Fruit fly (Drosophila melanogaster) whole organism, prepupa: Measurements from ENCODE around the gene CG13837.

Experiments used
- Blimp-1 ChIP-seq: fragments of 200-800 bp; sonication (Bioruptor generic); optimal IDR thresholded peaks from 3 replicates; lab custom pipeline; 2017; ENCODE audit warnings: missing biosample characterization, missing genetic modification characterization, mild to moderate bottlenecking, moderate library complexity, missing genetic modification reagents
- CG10631 ChIP-seq: fragments of 200-800 bp; sonication (Bioruptor generic); optimal IDR thresholded peaks from 2 replicates; lab custom pipeline; 2016; ENCODE audit warnings: missing biosample characterization, missing genetic modification characterization
- CG10669 ChIP-seq: fragments of 200-800 bp; sonication (Bioruptor generic); optimal IDR thresholded peaks from 3 replicates; lab custom pipeline; 2018; ENCODE audit warnings: missing biosample characterization, mild to moderate bottlenecking, missing genetic modification characterization, moderate library complexity
- CG11294 ChIP-seq: fragments of 200-800 bp; sonication (Bioruptor generic); IDR thresholded peaks from 2 replicates; pipeline ENCODE4 v1.3.6; 2022; ENCODE audit warnings: missing biosample characterization, missing genetic modification characterization
- CG11762 ChIP-seq: fragments of 200-800 bp; sonication (Bioruptor generic); optimal IDR thresholded peaks from 3 replicates; lab custom pipeline; 2016; ENCODE audit warnings: missing biosample characterization, missing genetic modification characterization; ENCODE audit not compliant: insufficient read depth
- CG15336 ChIP-seq: fragments of 200-800 bp; sonication (Bioruptor generic); IDR thresholded peaks from 2 replicates; pipeline ENCODE4 v1.3.6; 2022; ENCODE audit warnings: missing biosample characterization, missing genetic modification characterization
- CG1621 ChIP-seq: fragments of 200-800 bp; sonication (Bioruptor generic); optimal IDR thresholded peaks from 3 replicates; lab custom pipeline; 2018; ENCODE audit warnings: missing biosample characterization, mild to moderate bottlenecking, missing genetic modification characterization
- CG16779 ChIP-seq: fragments of 200-800 bp; sonication (Bioruptor generic); optimal IDR thresholded peaks from 3 replicates; lab custom pipeline; 2017; ENCODE audit warnings: missing biosample characterization, mild to moderate bottlenecking, missing genetic modification characterization
- CG3032 ChIP-seq: fragments of 200-800 bp; optimal IDR thresholded peaks from 2 replicates; lab custom pipeline; 2019; ENCODE audit warnings: missing biosample characterization, mild to moderate bottlenecking, missing genetic modification characterization, moderate library complexity
- CG31627 ChIP-seq: fragments of 200-800 bp; sonication (Bioruptor generic); optimal IDR thresholded peaks from 3 replicates; lab custom pipeline; 2016; ENCODE audit warnings: missing biosample characterization, missing genetic modification characterization
- CG32006 ChIP-seq: fragments of 200-800 bp; sonication (Bioruptor generic); optimal IDR thresholded peaks from 3 replicates; lab custom pipeline; 2017; ENCODE audit warnings: missing biosample characterization, mild to moderate bottlenecking, missing genetic modification characterization
- CG34406 ChIP-seq: fragments of 200-800 bp; sonication (Bioruptor generic); optimal IDR thresholded peaks from 3 replicates; lab custom pipeline; 2016; ENCODE audit warnings: missing biosample characterization, missing genetic modification characterization
- CG3919 ChIP-seq: fragments of 200-800 bp; sonication (Bioruptor generic); optimal IDR thresholded peaks from 3 replicates; lab custom pipeline; 2016; ENCODE audit warnings: missing biosample characterization, missing genetic modification characterization
- CG4318 ChIP-seq: fragments of 200-800 bp; sonication (Bioruptor generic); optimal IDR thresholded peaks from 3 replicates; lab custom pipeline; 2017; ENCODE audit warnings: missing biosample characterization, mild to moderate bottlenecking, missing genetic modification characterization
- CG6163 ChIP-seq: fragments of 200-800 bp; sonication (Bioruptor generic); IDR thresholded peaks from 3 replicates; pipeline ENCODE4 v1.3.6; 2022; ENCODE audit warnings: missing biosample characterization, missing genetic modification characterization
- CG6276 ChIP-seq: fragments of 200-800 bp; sonication (Bioruptor generic); optimal IDR thresholded peaks from 2 replicates; lab custom pipeline; 2017; ENCODE audit warnings: missing biosample characterization, mild to moderate bottlenecking, missing genetic modification characterization
- CG6792 ChIP-seq: fragments of 200-800 bp; sonication (Bioruptor generic); optimal IDR thresholded peaks from 3 replicates; lab custom pipeline; 2016; ENCODE audit warnings: missing biosample characterization, missing genetic modification characterization
- CG6808 ChIP-seq: fragments of 200-800 bp; sonication (Bioruptor generic); optimal IDR thresholded peaks from 3 replicates; lab custom pipeline; 2017; ENCODE audit warnings: missing biosample characterization, missing genetic modification characterization, mild to moderate bottlenecking, moderate library complexity, missing genetic modification reagents
- CG6854 ChIP-seq: fragments of 200-800 bp; sonication (Bioruptor generic); optimal IDR thresholded peaks from 2 replicates; lab custom pipeline; 2017; ENCODE audit warnings: missing biosample characterization, mild to moderate bottlenecking, missing genetic modification characterization
- CG7368 ChIP-seq: fragments of 200-800 bp; sonication (Bioruptor generic); optimal IDR thresholded peaks from 3 replicates; lab custom pipeline; 2016; ENCODE audit warnings: missing biosample characterization, missing genetic modification characterization
- CG8319 ChIP-seq: fragments of 200-800 bp; sonication (Bioruptor generic); optimal IDR thresholded peaks from 3 replicates; lab custom pipeline; 2016; ENCODE audit warnings: missing biosample characterization, missing genetic modification characterization
- CG8632 ChIP-seq: fragments of 200-800 bp; sonication (Bioruptor generic); optimal IDR thresholded peaks from 3 replicates; lab custom pipeline; 2016; ENCODE audit warnings: missing biosample characterization, missing genetic modification characterization
- CG9139 ChIP-seq: fragments of 200-800 bp; sonication (Bioruptor generic); optimal IDR thresholded peaks from 3 replicates; lab custom pipeline; 2017; ENCODE audit warnings: missing biosample characterization, mild to moderate bottlenecking, missing genetic modification characterization
- Eip75B ChIP-seq: fragments of 200-800 bp; sonication (Bioruptor generic); optimal IDR thresholded peaks from 3 replicates; lab custom pipeline; 2016; ENCODE audit warnings: missing biosample characterization, missing genetic modification characterization
- Ets21C ChIP-seq: fragments of 200-800 bp; sonication (Bioruptor generic); optimal IDR thresholded peaks from 3 replicates; lab custom pipeline; 2016; ENCODE audit warnings: missing biosample characterization, missing genetic modification characterization
- Ets96B ChIP-seq: fragments of 200-800 bp; optimal IDR thresholded peaks from 2 replicates; lab custom pipeline; 2019; ENCODE audit warnings: missing biosample characterization, mild to moderate bottlenecking, missing genetic modification characterization, moderate library complexity
- Gug ChIP-seq: fragments of 200-800 bp; sonication (Bioruptor generic); IDR thresholded peaks from 2 replicates; pipeline ENCODE4 v1.3.6; 2022; ENCODE audit warnings: missing biosample characterization, missing genetic modification characterization
- Hr38 ChIP-seq: sonication (Bioruptor generic); optimal IDR thresholded peaks from 2 replicates; lab custom pipeline; 2016; ENCODE audit warnings: missing biosample characterization, missing genetic modification characterization
- Hr39 ChIP-seq: fragments of 200-800 bp; sonication (Bioruptor generic); optimal IDR thresholded peaks from 2 replicates; lab custom pipeline; 2016; ENCODE audit warnings: missing biosample characterization, missing genetic modification characterization
- Hr4 ChIP-seq: fragments of 200-800 bp; sonication (Bioruptor generic); optimal IDR thresholded peaks from 3 replicates; lab custom pipeline; 2016; ENCODE audit warnings: missing biosample characterization, missing genetic modification characterization
- Met ChIP-seq: fragments of 200-800 bp; sonication (Bioruptor generic); optimal IDR thresholded peaks from 3 replicates; lab custom pipeline; 2016; ENCODE audit warnings: missing biosample characterization, missing genetic modification characterization
- OdsH ChIP-seq: fragments of 200-800 bp; sonication (Bioruptor generic); optimal IDR thresholded peaks from 3 replicates; lab custom pipeline; 2016; ENCODE audit warnings: missing biosample characterization, missing genetic modification characterization
- Smox ChIP-seq: fragments of 200-800 bp; sonication (Bioruptor generic); optimal IDR thresholded peaks from 3 replicates; lab custom pipeline; 2016; ENCODE audit warnings: missing biosample characterization, missing genetic modification characterization
- achi ChIP-seq: fragments of 200-800 bp; sonication (Bioruptor generic); optimal IDR thresholded peaks from 3 replicates; lab custom pipeline; 2016; ENCODE audit warnings: missing biosample characterization, missing genetic modification characterization
- cyc ChIP-seq: fragments of 200-800 bp; sonication (Bioruptor generic); optimal IDR thresholded peaks from 3 replicates; lab custom pipeline; 2016; ENCODE audit warnings: missing biosample characterization, missing genetic modification characterization
- fd59A ChIP-seq: fragments of 200-800 bp; sonication (Bioruptor generic); optimal IDR thresholded peaks from 2 replicates; lab custom pipeline; 2017; ENCODE audit warnings: missing biosample characterization, mild to moderate bottlenecking, missing genetic modification characterization, missing genetic modification reagents
- fd85E ChIP-seq: fragments of 200-800 bp; sonication (Bioruptor generic); optimal IDR thresholded peaks from 3 replicates; lab custom pipeline; 2016; ENCODE audit warnings: missing biosample characterization, missing genetic modification characterization
- fkh ChIP-seq: fragments of 200-800 bp; sonication (Bioruptor generic); optimal IDR thresholded peaks from 3 replicates; lab custom pipeline; 2017; ENCODE audit warnings: missing biosample characterization, mild to moderate bottlenecking, missing genetic modification characterization, moderate library complexity
- ss ChIP-seq, 2 experiments: fragments of 200-800 bp; sonication (Bioruptor generic); optimal IDR thresholded peaks; 2 replicates in 1 of 2; 3 replicates in 1 of 2; lab custom pipeline; 2017 to 2018; ENCODE audit warnings: mild to moderate bottlenecking in 2 of 2, missing biosample characterization in 2 of 2, missing genetic modification characterization in 2 of 2, moderate library complexity in 1 of 2
- svp ChIP-seq: fragments of 200-800 bp; sonication (Bioruptor generic); peaks from one replicate; lab custom pipeline; 2016; ENCODE audit warnings: missing biosample characterization, missing genetic modification characterization
- topi ChIP-seq: fragments of 200-800 bp; sonication (Bioruptor generic); optimal IDR thresholded peaks from 3 replicates; lab custom pipeline; 2016; ENCODE audit warnings: missing biosample characterization, missing genetic modification characterization
- vri ChIP-seq: fragments of 200-800 bp; sonication (Bioruptor generic); optimal IDR thresholded peaks from 3 replicates; lab custom pipeline; 2016; ENCODE audit warnings: missing biosample characterization, mild to moderate bottlenecking, missing genetic modification characterization

The CG13837 gene

DNA sequence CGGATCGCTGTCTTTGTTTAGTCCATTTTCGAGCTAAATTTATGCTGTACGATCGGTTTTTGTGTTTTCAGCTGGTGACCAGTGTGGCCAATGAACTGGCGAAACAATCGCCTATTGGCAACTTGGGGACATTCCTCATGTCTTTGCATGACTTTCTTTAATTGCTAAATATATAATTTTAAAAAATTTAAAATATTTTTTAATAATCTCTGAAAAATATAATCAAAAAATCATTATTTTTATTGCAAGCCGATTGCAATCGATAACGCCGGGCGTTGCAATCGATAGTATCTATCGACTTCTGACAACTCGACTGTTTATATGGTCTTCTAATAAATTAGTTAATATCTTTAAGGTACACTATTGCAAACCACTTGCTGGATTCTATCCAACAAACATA, 17.4 kb downstream of the CG13837 start, which contains the start of the genes sav and Ublcp1 (continued):
- no peak for TF ChIP-seq CG11762 (GFP tag; lab: Kevin White, UChicago)
- TF ChIP-seq ss (GFP tag; optimal IDR thresholded peaks at IDR 0.05; lab: Kevin White, UChicago): no peak
- no peak for TF ChIP-seq CG6792 (GFP tag; lab: Kevin White, UChicago)
- no peak for TF ChIP-seq CG10669 (GFP tag; lab: Kevin White, UChicago)
- TF ChIP-seq CG7368 (GFP tag; lab: Kevin White, UChicago): no peak
- TF ChIP-seq CG6276 (GFP tag; lab: Kevin White, UChicago): no peak
- TF ChIP-seq Eip75B (GFP tag; lab: Kevin White, UChicago): no peak
- TF ChIP-seq CG6808 (GFP tag; lab: Kevin White, UChicago): peak; percentile 83
- TF ChIP-seq CG32006 (GFP tag; lab: Kevin White, UChicago): no peak
- peak; percentile 11 for TF ChIP-seq vri (GFP tag; lab: Kevin White, UChicago)
- TF ChIP-seq CG4318 (GFP tag; lab: Kevin White, UChicago): no peak
- TF ChIP-seq CG16779 (tag; lab: Kevin White, UChicago): no peak
- no peak for TF ChIP-seq fd59A (GFP tag; lab: Kevin White, UChicago)
- no peak for TF ChIP-seq CG9139 (GFP tag; lab: Kevin White, UChicago)
- no peak for TF ChIP-seq CG6163 (GFP tag; lab: Robert Waterston, UW)
- TF ChIP-seq CG3919: peak; percentile 17
- TF ChIP-seq Hr38 (GFP tag; lab: Kevin White, UChicago): no peak
- TF ChIP-seq Gug (GFP tag; lab: Robert Waterston, UW): no peak
- no peak for TF ChIP-seq CG34406
- no peak for TF ChIP-seq fd85E (GFP tag; lab: Kevin White, UChicago)
- peak; percentile 50 for TF ChIP-seq svp
- TF ChIP-seq OdsH (GFP tag; lab: Kevin White, UChicago): no peak
- TF ChIP-seq CG6854: no peak
- no peak for TF ChIP-seq CG15336 (GFP tag; lab: Robert Waterston, UW)
- TF ChIP-seq CG11294 (GFP tag; lab: Robert Waterston, UW): no peak
- TF ChIP-seq topi (GFP tag; lab: Kevin White, UChicago): peak; percentile 15
- TF ChIP-seq cyc (GFP tag; lab: Kevin White, UChicago): no peak
- peak; percentile 16 for TF ChIP-seq CG31627 (GFP tag; lab: Kevin White, UChicago)

DNA sequence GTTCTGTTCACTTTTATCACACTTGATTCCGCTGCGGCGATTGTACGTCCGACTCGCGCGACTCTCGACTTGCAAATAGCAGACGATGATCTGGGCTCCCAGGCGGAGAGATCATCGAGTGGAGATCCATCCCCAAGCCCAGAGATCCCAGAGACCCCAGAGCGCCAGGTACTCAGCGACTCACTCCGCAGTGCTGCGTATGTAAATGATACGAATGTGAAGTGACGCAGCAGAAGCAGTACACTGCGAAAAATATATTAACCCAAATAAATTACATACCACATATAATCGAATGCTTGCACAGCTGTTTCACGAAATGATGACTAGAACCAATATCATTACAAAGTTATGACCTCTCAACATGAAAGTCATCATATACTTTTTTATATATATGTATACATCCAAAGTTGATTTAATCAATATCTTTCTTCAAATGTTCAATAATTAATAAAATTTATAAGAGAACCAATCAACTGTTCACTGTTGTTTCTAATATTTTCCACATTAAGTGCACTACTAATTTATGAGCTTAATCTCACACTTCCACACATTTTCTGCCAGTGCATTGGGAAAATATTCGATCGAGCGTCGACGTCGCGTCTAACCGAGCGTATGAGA, 23.5 kb downstream of the CG13837 start, which contains the start of gene CG17111:
CG17111 (minus strand) TSS at position 51 of the 618 bp plus-strand sequence.
- TF ChIP-seq cyc (GFP tag; lab: Kevin White, UChicago) (no peak), CG1621 (tag; lab: Kevin White, UChicago) (no peak), Blimp-1 (no peak), Hr39 (GFP tag; lab: Kevin White, UChicago) (no peak), CG3919 (no peak), Smox (GFP tag; lab: Kevin White, UChicago) (peak; percentile 4), CG8319 (no peak), CG10631 (peak; percentile 7), CG6808 (GFP tag; lab: Kevin White, UChicago) (no peak), fkh (GFP tag; lab: Kevin White, UChicago) (no peak), Gug (GFP tag; lab: Robert Waterston, UW) (no peak), Hr4 (peak; percentile 25), CG6854 (no peak), CG32006 (GFP tag; lab: Kevin White, UChicago) (peak; percentile 49), OdsH (GFP tag; lab: Kevin White, UChicago) (peak; percentile 20), CG15336 (GFP tag; lab: Robert Waterston, UW) (no peak), CG3032 (no peak), achi (GFP tag; lab: Kevin White, UChicago) (peak; percentile 13), CG7368 (GFP tag; lab: Kevin White, UChicago) (no peak), Ets21C (GFP tag; lab: Kevin White, UChicago) (no peak), svp (peak; percentile 46), Ets96B (no peak), CG8632 (GFP tag; lab: Kevin White, UChicago) (no peak), Met (peak; percentile 13)
